Fruit fly (Drosophila melanogaster) ovary, adult (tissue): Measurements from ENCODE around the gene CG31954.

Experiments used
- CG17801 ChIP-seq: fragments of 200-800 bp; optimal IDR thresholded peaks from 2 replicates; lab custom pipeline; 2019; ENCODE audit warnings: missing biosample characterization, mild to moderate bottlenecking, missing genetic modification characterization, moderate library complexity; ENCODE audit not compliant: partially characterized antibody

The CG31954 gene

dm6 chr2L:3466846-3467245 is 43.1 kb downstream of the CG31954 start:
- TF ChIP-seq CG17801 (GFP tag; lab: Kevin White, UChicago), result no peak

- no peak for TF ChIP-seq CG17801 (GFP tag; lab: Kevin White, UChicago)
Observed at dm6 chr2L:3465918-3466727, 43.8 kb downstream of the CG31954 start, which contains the start of the genes msl-2 and ND-PDSW. Gene msl-2, minus strand, starts transcription at chr2L:3466112. Gene ND-PDSW, plus strand, starts transcription at chr2L:3466157.

- no peak for TF ChIP-seq CG17801 (GFP tag; lab: Kevin White, UChicago)
Observed at dm6 chr2L:3465426-3465825, 44.5 kb downstream of the CG31954 start.

- TF ChIP-seq CG17801 (GFP tag; lab: Kevin White, UChicago), result no peak
Observed at dm6 chr2L:3461760-3462159, 48.1 kb downstream of the CG31954 start, which contains the start of gene CG3246. Gene CG3246, minus strand, starts transcription at chr2L:3461952.
